Fruit fly (Drosophila melanogaster) whole organism, adult: ENCODE data around the gene tll.

ENCODE experiments used
- CG11617 ChIP-seq: fragments of 200-800 bp; sonication (Bioruptor generic); optimal IDR thresholded peaks from 2 replicates; lab custom pipeline; 2017; ENCODE audit warnings: mild to moderate bottlenecking, missing biosample characterization, missing genetic modification reagents, missing genetic modification characterization
- CG12768 ChIP-seq: fragments of 200-800 bp; sonication (Bioruptor generic); optimal IDR thresholded peaks from 2 replicates; lab custom pipeline; 2017; ENCODE audit warnings: missing biosample characterization, missing genetic modification characterization, mild to moderate bottlenecking, moderate library complexity, missing genetic modification reagents
- CG14711 ChIP-seq: fragments of 200-800 bp; sonication (Bioruptor generic); optimal IDR thresholded peaks from 2 replicates; lab custom pipeline; 2018; ENCODE audit warnings: missing biosample characterization, mild to moderate bottlenecking, missing genetic modification characterization, moderate library complexity
- CG1620 ChIP-seq: fragments of 200-800 bp; sonication (Bioruptor generic); optimal IDR thresholded peaks from 2 replicates; lab custom pipeline; 2016; ENCODE audit warnings: missing biosample characterization, missing genetic modification characterization
- CG33017 ChIP-seq: fragments of 200-800 bp; sonication (Bioruptor generic); optimal IDR thresholded peaks from 2 replicates; lab custom pipeline; 2018; ENCODE audit warnings: missing biosample characterization, mild to moderate bottlenecking, missing genetic modification characterization, moderate library complexity
- CG5204 ChIP-seq: fragments of 200-800 bp; sonication (Bioruptor generic); optimal IDR thresholded peaks from 2 replicates; lab custom pipeline; 2016; ENCODE audit warnings: missing biosample characterization, missing genetic modification characterization
- CG7045 ChIP-seq: fragments of 200-800 bp; sonication (Bioruptor generic); optimal IDR thresholded peaks from 2 replicates; lab custom pipeline; 2017; ENCODE audit warnings: missing biosample characterization, mild to moderate bottlenecking, missing genetic modification characterization
- CG7101 ChIP-seq: fragments of 200-800 bp; sonication (Bioruptor generic); optimal IDR thresholded peaks from 2 replicates; lab custom pipeline; 2018; ENCODE audit warnings: missing biosample characterization, mild to moderate bottlenecking, missing genetic modification characterization, moderate library complexity
- Clk ChIP-seq: fragments of 200-800 bp; sonication (Bioruptor generic); optimal IDR thresholded peaks from 2 replicates; lab custom pipeline; 2017; ENCODE audit warnings: missing biosample characterization, missing genetic modification characterization
- Crg-1 ChIP-seq: fragments of 200-800 bp; sonication (Bioruptor generic); optimal IDR thresholded peaks from 2 replicates; lab custom pipeline; 2016; ENCODE audit warnings: missing biosample characterization, missing genetic modification characterization
- Hr96 ChIP-seq: fragments of 200-800 bp; sonication (Bioruptor generic); optimal IDR thresholded peaks from 2 replicates; lab custom pipeline; 2016; ENCODE audit warnings: missing biosample characterization, missing genetic modification characterization
- Mnt ChIP-seq: fragments of 200-800 bp; sonication (Bioruptor generic); optimal IDR thresholded peaks from 2 replicates; lab custom pipeline; 2016; ENCODE audit warnings: missing biosample characterization, mild to moderate bottlenecking, missing genetic modification characterization
- bab1 ChIP-seq: fragments of 200-800 bp; sonication (Bioruptor generic); optimal IDR thresholded peaks from 3 replicates; lab custom pipeline; 2019; ENCODE audit warnings: missing biosample characterization, mild to moderate bottlenecking, missing genetic modification characterization, moderate library complexity
- cic ChIP-seq: fragments of 200-800 bp; sonication (Bioruptor generic); optimal IDR thresholded peaks from 2 replicates; lab custom pipeline; 2017; ENCODE audit warnings: missing biosample characterization, mild to moderate bottlenecking, missing genetic modification characterization, moderate library complexity
- cnc ChIP-seq, 2 experiments: fragments of >200 bp; optimal IDR thresholded peaks; 2 replicates each; lab custom pipeline; 2017
- kay ChIP-seq: fragments of 200-800 bp; sonication (Bioruptor generic); peaks from one replicate; lab custom pipeline; 2016; ENCODE audit warnings: missing biosample characterization, missing genetic modification characterization, borderline replicate concordance
- ovo ChIP-seq: fragments of 200-800 bp; sonication (Bioruptor generic); optimal IDR thresholded peaks from 2 replicates; lab custom pipeline; 2016; ENCODE audit warnings: missing biosample characterization, missing genetic modification characterization
- pad ChIP-seq: fragments of 200-800 bp; sonication (Bioruptor generic); optimal IDR thresholded peaks from 3 replicates; lab custom pipeline; 2017; ENCODE audit warnings: missing biosample characterization, missing genetic modification characterization, mild to moderate bottlenecking, moderate library complexity, missing genetic modification reagents
- tj ChIP-seq: fragments of 200-800 bp; sonication (Bioruptor generic); optimal IDR thresholded peaks from 3 replicates; lab custom pipeline; 2017; ENCODE audit warnings: missing biosample characterization, mild to moderate bottlenecking, missing genetic modification characterization, moderate library complexity
- toe ChIP-seq: fragments of 200-800 bp; sonication (Bioruptor generic); optimal IDR thresholded peaks from 2 replicates; lab custom pipeline; 2016; ENCODE audit warnings: missing biosample characterization, missing genetic modification characterization

The tll gene

dm6 chr3R:30880894-30881293 lies 28.8 kb downstream of the tll start, which contains the start of gene CG12071:
TSS of gene CG12071 (minus strand) at chr3R:30881027.
- TF ChIP-seq CG1620 (GFP tag; lab: Kevin White, UChicago): no peak
- TF ChIP-seq Hr96: no peak
- no peak for TF ChIP-seq CG5204 (GFP tag; lab: Kevin White, UChicago)
- no peak for TF ChIP-seq CG7101
- TF ChIP-seq CG11617: no peak
- TF ChIP-seq toe (GFP tag; lab: Kevin White, UChicago): no peak
- TF ChIP-seq cic (GFP tag; lab: Kevin White, UChicago): no peak

- TF ChIP-seq Hr96 (no peak), CG7045 (GFP tag; lab: Kevin White, UChicago) (no peak), CG14711 (tag; lab: Kevin White, UChicago) (no peak), kay (GFP tag; lab: Kevin White, UChicago) (no peak)
Measured at dm6 chr3R:30883403-30883802, 31.3 kb downstream of the tll start, which contains the start of gene CG15547. TSS of gene CG15547 (minus strand) at chr3R:30883503.

DNA sequence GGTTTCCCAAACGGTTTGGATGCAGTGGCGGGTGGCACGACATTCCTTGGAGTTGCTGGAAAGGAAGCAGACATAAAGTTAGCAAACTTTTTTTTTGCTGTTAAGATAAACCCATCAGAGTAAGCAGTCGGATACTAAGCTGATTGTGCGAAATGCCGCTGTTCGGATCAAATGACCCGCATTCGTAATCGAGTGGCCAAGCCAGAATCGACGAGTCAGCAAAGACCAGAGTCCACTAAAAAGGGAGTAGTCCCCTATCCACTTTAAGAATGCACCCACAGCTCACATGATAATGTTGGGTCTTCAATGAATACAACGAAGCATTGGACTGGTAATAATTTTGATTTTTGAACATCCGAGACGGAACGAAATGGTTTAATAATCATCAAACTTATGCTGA lies 34.7 kb downstream of the tll start:
- TF ChIP-seq tj (GFP tag; lab: Kevin White, UChicago) (peak; percentile 96), toe (GFP tag; lab: Kevin White, UChicago) (no peak), bab1 (GFP tag; lab: Kevin White, UChicago) (no peak)

- TF ChIP-seq Mnt (GFP tag; lab: Kevin White, UChicago) (no peak), kay (GFP tag; lab: Kevin White, UChicago) (peak; percentile 91), CG11617 (no peak), Crg-1 (GFP tag; lab: Kevin White, UChicago) (no peak)
Measured at dm6 chr3R:30887302-30887701, 35.2 kb downstream of the tll start.

DNA sequence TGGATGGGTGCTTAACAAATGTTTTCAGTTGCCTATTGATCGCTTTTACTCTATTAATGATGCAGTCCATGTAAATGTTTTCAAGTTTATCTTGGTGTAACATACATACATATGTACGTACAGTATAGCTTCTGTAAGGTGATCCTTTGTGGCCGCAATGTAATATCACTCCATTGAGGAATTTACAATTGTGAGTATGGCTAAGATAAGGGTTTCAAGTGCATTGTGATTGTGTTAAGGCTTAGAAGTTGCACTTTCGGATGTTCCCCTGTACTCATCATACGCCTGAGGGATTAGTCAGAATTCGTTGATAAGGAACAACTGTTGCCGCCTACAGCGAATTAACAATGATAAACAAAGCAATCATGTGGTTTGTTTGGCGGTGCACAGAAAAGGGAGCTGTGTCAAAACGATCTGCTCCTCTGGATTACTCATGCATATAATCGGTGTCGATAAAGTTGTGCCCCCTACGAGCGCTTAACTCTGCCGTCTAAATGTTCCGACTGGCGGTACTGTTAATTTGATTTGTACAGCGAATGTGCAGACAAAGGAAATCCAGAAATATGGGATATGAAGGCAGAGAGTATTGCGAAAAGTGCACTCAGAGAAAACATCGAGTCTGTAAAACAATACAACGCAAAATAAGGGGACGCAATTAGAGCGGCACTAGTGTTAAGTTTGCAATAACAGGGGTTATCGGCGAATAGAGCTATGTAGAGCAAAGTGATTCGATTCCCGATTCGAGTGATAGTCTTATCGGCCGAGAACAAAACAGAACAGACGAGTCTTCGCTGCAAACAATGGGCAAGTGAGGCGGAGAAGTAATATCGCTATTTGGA lies 35.8 kb downstream of the tll start:
- TF ChIP-seq Mnt (GFP tag; lab: Kevin White, UChicago): peak; percentile 30
- TF ChIP-seq CG33017 (tag; lab: Kevin White, UChicago): peak; percentile 81
- TF ChIP-seq toe (GFP tag; lab: Kevin White, UChicago): peak; percentile 66
- TF ChIP-seq cic (GFP tag; lab: Kevin White, UChicago): peak; percentile 95
- peak; percentile 12 for TF ChIP-seq Crg-1 (GFP tag; lab: Kevin White, UChicago)
- TF ChIP-seq CG11617: peak; percentile 30
- no peak for TF ChIP-seq kay (GFP tag; lab: Kevin White, UChicago)
- TF ChIP-seq Clk: no peak
- TF ChIP-seq Hr96: peak; percentile 68
- no peak for TF ChIP-seq ovo (GFP tag; lab: Kevin White, UChicago)
- peak; percentile 53 for TF ChIP-seq pad
- TF ChIP-seq CG12768 (GFP tag; lab: Kevin White, UChicago): peak; percentile 87
- no peak for TF ChIP-seq cnc (optimal IDR thresholded peaks at IDR 0.05; lab: Kevin White, UChicago)
- TF ChIP-seq CG7045 (GFP tag; lab: Kevin White, UChicago): peak; percentile 70
- peak; percentile 68 for TF ChIP-seq bab1 (GFP tag; lab: Kevin White, UChicago)
- peak; percentile 80 for TF ChIP-seq CG7101
- no peak for TF ChIP-seq CG5204 (GFP tag; lab: Kevin White, UChicago)
- TF ChIP-seq CG1620 (GFP tag; lab: Kevin White, UChicago): no peak
- no peak for TF ChIP-seq tj (GFP tag; lab: Kevin White, UChicago)
- peak; percentile 77 for TF ChIP-seq CG14711 (tag; lab: Kevin White, UChicago)

- TF ChIP-seq Hr96 (no peak), kay (GFP tag; lab: Kevin White, UChicago) (no peak), cic (GFP tag; lab: Kevin White, UChicago) (no peak), cnc (optimal IDR thresholded peaks at IDR 0.05; lab: Kevin White, UChicago) (peak; percentile 87 to 95), Clk (no peak), toe (GFP tag; lab: Kevin White, UChicago) (no peak), CG5204 (GFP tag; lab: Kevin White, UChicago) (no peak), CG33017 (tag; lab: Kevin White, UChicago) (no peak), bab1 (GFP tag; lab: Kevin White, UChicago) (peak; percentile 88), CG1620 (GFP tag; lab: Kevin White, UChicago) (peak; percentile 14), ovo (GFP tag; lab: Kevin White, UChicago) (peak; percentile 17), CG14711 (tag; lab: Kevin White, UChicago) (peak; percentile 33), Crg-1 (GFP tag; lab: Kevin White, UChicago) (no peak), Mnt (GFP tag; lab: Kevin White, UChicago) (no peak), CG12768 (GFP tag; lab: Kevin White, UChicago) (no peak), CG7045 (GFP tag; lab: Kevin White, UChicago) (no peak), CG11617 (no peak), CG7101 (peak; percentile 9), pad (no peak), tj (GFP tag; lab: Kevin White, UChicago) (peak; percentile 58)
Measured at dm6 chr3R:30888550-30889259, 36.6 kb downstream of the tll start, which contains the start of gene Sap-r. TSS of gene Sap-r (minus strand) at chr3R:30889062.
